Fruit fly (Drosophila melanogaster) whole organism, wandering third instar larva: ENCODE data around the gene CG18858.

Experiments
- HLH106 ChIP-seq: fragments of 200-800 bp; optimal IDR thresholded peaks from 3 replicates; lab custom pipeline; 2019; ENCODE audit warnings: missing biosample characterization, mild to moderate bottlenecking, missing genetic modification characterization, moderate library complexity

CG18858 gene

DNA sequence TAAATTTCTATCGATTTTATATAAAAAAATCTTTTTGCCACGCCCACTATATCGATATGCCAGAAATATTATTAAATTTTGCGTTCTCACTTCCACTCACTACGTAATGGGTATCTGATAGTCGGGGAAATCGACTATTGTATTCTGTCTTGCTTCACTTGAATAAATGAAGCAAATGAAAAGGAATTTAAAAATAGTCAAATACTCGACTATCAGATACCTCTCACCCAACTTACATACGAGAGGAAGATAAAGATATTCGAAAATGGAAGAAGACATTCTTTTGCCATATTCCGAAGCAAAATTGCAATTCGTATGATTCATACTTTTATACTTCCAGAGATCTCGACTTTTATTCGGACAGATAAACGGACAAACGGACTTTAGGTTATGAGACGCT is 45.0 kb downstream of the CG18858 start:
- no peak for TF ChIP-seq HLH106 (tag; lab: Kevin White, UChicago)
